Fruit fly (Drosophila melanogaster) whole organism, embryonic: ENCODE results near the gene CG44362.

Experiments
- Atf-2 ChIP-seq: fragments of 200-800 bp; sonication (Bioruptor generic); optimal IDR thresholded peaks from 2 replicates; lab custom pipeline; 2016; ENCODE audit warnings: missing biosample characterization, missing genetic modification characterization
- Atf3 ChIP-seq: fragments of 200-800 bp; sonication (Bioruptor generic); optimal IDR thresholded peaks from 3 replicates; lab custom pipeline; 2016; ENCODE audit warnings: missing biosample characterization, missing genetic modification characterization
- Bdp1 ChIP-seq: fragments of 200-800 bp; sonication (Bioruptor generic); optimal IDR thresholded peaks from 3 replicates; lab custom pipeline; 2016; ENCODE audit warnings: missing biosample characterization, missing genetic modification characterization
- Blimp-1 ChIP-seq: fragments of 200-800 bp; sonication (Bioruptor generic); optimal IDR thresholded peaks from 3 replicates; lab custom pipeline; 2018; ENCODE audit warnings: missing biosample characterization, missing genetic modification characterization, mild to moderate bottlenecking, moderate library complexity, missing genetic modification reagents
- CG10267 ChIP-seq: fragments of 200-800 bp; sonication (Bioruptor generic); optimal IDR thresholded peaks from 2 replicates; lab custom pipeline; 2018; ENCODE audit warnings: missing biosample characterization, mild to moderate bottlenecking, missing genetic modification characterization, moderate library complexity
- CG11560 ChIP-seq: fragments of 200-800 bp; sonication (Bioruptor generic); IDR thresholded peaks from 3 replicates; pipeline ENCODE4 v1.3.6; 2022; ENCODE audit warnings: missing biosample characterization, missing genetic modification characterization
- CG12219 ChIP-seq: fragments of 200-800 bp; sonication (Bioruptor generic); optimal IDR thresholded peaks from 3 replicates; lab custom pipeline; 2018; ENCODE audit warnings: missing biosample characterization, mild to moderate bottlenecking, missing genetic modification characterization
- CG13296 ChIP-seq: fragments of 200-800 bp; sonication (Bioruptor generic); optimal IDR thresholded peaks from 3 replicates; lab custom pipeline; 2018; ENCODE audit warnings: missing biosample characterization, mild to moderate bottlenecking, missing genetic modification characterization
- CG15514 ChIP-seq: fragments of 200-800 bp; sonication (Bioruptor generic); optimal IDR thresholded peaks from 3 replicates; lab custom pipeline; 2017; ENCODE audit warnings: missing biosample characterization, missing genetic modification characterization, mild to moderate bottlenecking, moderate library complexity, missing genetic modification reagents
- CG17361 ChIP-seq: fragments of 200-800 bp; sonication (Bioruptor generic); IDR thresholded peaks from 3 replicates; pipeline ENCODE4 v1.3.6; 2022; ENCODE audit warnings: missing biosample characterization, missing genetic modification characterization
- CG17802 ChIP-seq: fragments of 200-800 bp; sonication (Bioruptor generic); optimal IDR thresholded peaks from 2 replicates; lab custom pipeline; 2018; ENCODE audit warnings: missing biosample characterization, mild to moderate bottlenecking, missing genetic modification characterization, moderate library complexity
- CG2875 ChIP-seq: fragments of 200-800 bp; sonication (Bioruptor generic); optimal IDR thresholded peaks from 2 replicates; lab custom pipeline; 2017; ENCODE audit warnings: missing biosample characterization, mild to moderate bottlenecking, missing genetic modification characterization, missing genetic modification reagents
- CG5180 ChIP-seq: fragments of 200-800 bp; sonication (Bioruptor generic); optimal IDR thresholded peaks from 3 replicates; lab custom pipeline; 2017; ENCODE audit warnings: missing biosample characterization, missing genetic modification characterization, mild to moderate bottlenecking, moderate library complexity, missing genetic modification reagents
- CG6254 ChIP-seq: fragments of 200-800 bp; sonication (Bioruptor generic); optimal IDR thresholded peaks from 3 replicates; lab custom pipeline; 2017; ENCODE audit warnings: mild to moderate bottlenecking, missing biosample characterization, missing genetic modification reagents, missing genetic modification characterization
- CG7963 ChIP-seq: fragments of 200-800 bp; sonication (Bioruptor generic); IDR thresholded peaks from 3 replicates; pipeline ENCODE4 v1.3.6; 2022; ENCODE audit warnings: missing biosample characterization, missing genetic modification characterization; ENCODE audit not compliant: partially characterized antibody
- CG8478 ChIP-seq: fragments of >200 bp; optimal IDR thresholded peaks from 2 replicates; lab custom pipeline; 2018
- CG9727 ChIP-seq: fragments of 200-800 bp; sonication (Bioruptor generic); optimal IDR thresholded peaks from 3 replicates; lab custom pipeline; 2017; ENCODE audit warnings: missing biosample characterization, mild to moderate bottlenecking, missing genetic modification characterization
- Camta ChIP-seq: fragments of 200-800 bp; sonication (Bioruptor generic); optimal IDR thresholded peaks from 2 replicates; lab custom pipeline; 2016; ENCODE audit warnings: missing biosample characterization, missing genetic modification characterization
- Dref ChIP-seq: fragments of 200-800 bp; sonication (Bioruptor generic); IDR thresholded peaks from 2 replicates; pipeline ENCODE4 v1.3.6; 2022; ENCODE audit warnings: missing biosample characterization, missing genetic modification characterization
- Fer3 ChIP-seq: fragments of 200-800 bp; sonication (Bioruptor generic); optimal IDR thresholded peaks from 2 replicates; lab custom pipeline; 2018; ENCODE audit warnings: missing biosample characterization, mild to moderate bottlenecking, missing genetic modification characterization, moderate library complexity
- HLH54F ChIP-seq: fragments of 200-800 bp; sonication (Bioruptor generic); optimal IDR thresholded peaks from 3 replicates; lab custom pipeline; 2016; ENCODE audit warnings: missing biosample characterization, missing genetic modification characterization
- Jarid2 ChIP-seq: fragments of 200-800 bp; sonication (Bioruptor generic); optimal IDR thresholded peaks from 3 replicates; lab custom pipeline; 2017; ENCODE audit warnings: mild to moderate bottlenecking, missing biosample characterization, missing genetic modification reagents, missing genetic modification characterization
- MTF-1 ChIP-seq: fragments of 200-800 bp; sonication (Bioruptor generic); optimal IDR thresholded peaks from 2 replicates; lab custom pipeline; 2018; ENCODE audit warnings: missing biosample characterization, mild to moderate bottlenecking, missing genetic modification characterization, borderline replicate concordance
- Mad ChIP-seq: fragments of 200-800 bp; sonication (Bioruptor generic); optimal IDR thresholded peaks from 2 replicates; lab custom pipeline; 2016; ENCODE audit warnings: missing biosample characterization, missing genetic modification characterization
- Max ChIP-seq: fragments of 200-800 bp; sonication (Bioruptor generic); optimal IDR thresholded peaks from 2 replicates; lab custom pipeline; 2016; ENCODE audit warnings: missing biosample characterization, mild to moderate bottlenecking, missing genetic modification characterization
- Nf-YC ChIP-seq: fragments of 200-800 bp; optimal IDR thresholded peaks from 3 replicates; lab custom pipeline; 2019; ENCODE audit warnings: missing biosample characterization, mild to moderate bottlenecking, missing genetic modification characterization, moderate library complexity
- Ptx1 ChIP-seq: fragments of 200-800 bp; sonication (Bioruptor generic); IDR thresholded peaks from 2 replicates; pipeline ENCODE4 v1.3.6; 2022; ENCODE audit warnings: missing biosample characterization, missing genetic modification characterization
- TFAM ChIP-seq: fragments of 200-800 bp; sonication (Bioruptor generic); optimal IDR thresholded peaks from 2 replicates; lab custom pipeline; 2017; ENCODE audit warnings: missing biosample characterization, missing genetic modification characterization, inconsistent platforms
- ap ChIP-seq: fragments of 200-800 bp; sonication (Bioruptor generic); IDR thresholded peaks from 2 replicates; pipeline ENCODE4 v1.3.6; 2022; ENCODE audit warnings: missing biosample characterization, missing genetic modification characterization
- dpn ChIP-seq, 2 experiments: fragments of 200-800 bp; sonication (Bioruptor generic); optimal IDR thresholded peaks; 3 replicates each; lab custom pipeline; 2016; ENCODE audit warnings: missing biosample characterization in 2 of 2, missing genetic modification characterization in 2 of 2
- eyg ChIP-seq: fragments of 200-800 bp; sonication (Bioruptor generic); optimal IDR thresholded peaks from 3 replicates; lab custom pipeline; 2016; ENCODE audit warnings: missing biosample characterization, missing genetic modification characterization
- gce ChIP-seq: fragments of 200-800 bp; sonication (Bioruptor generic); IDR thresholded peaks from 3 replicates; pipeline ENCODE4 v1.3.6; 2022; ENCODE audit warnings: missing biosample characterization, missing genetic modification characterization
- hbn ChIP-seq: fragments of 200-800 bp; sonication (Bioruptor generic); IDR thresholded peaks from 2 replicates; pipeline ENCODE4 v1.3.6; 2022; ENCODE audit warnings: missing biosample characterization, missing genetic modification characterization; ENCODE audit not compliant: partially characterized antibody
- ind ChIP-seq: fragments of 200-800 bp; sonication (Bioruptor generic); optimal IDR thresholded peaks from 3 replicates; lab custom pipeline; 2016; ENCODE audit warnings: missing biosample characterization, missing genetic modification characterization
- jing ChIP-seq: fragments of 200-800 bp; sonication (Bioruptor generic); optimal IDR thresholded peaks from 2 replicates; lab custom pipeline; 2018; ENCODE audit warnings: missing biosample characterization, mild to moderate bottlenecking, missing genetic modification characterization
- kah ChIP-seq: fragments of 200-800 bp; sonication (Bioruptor generic); optimal IDR thresholded peaks from 2 replicates; lab custom pipeline; 2018; ENCODE audit warnings: missing biosample characterization, mild to moderate bottlenecking, missing genetic modification characterization
- klu ChIP-seq: fragments of 200-800 bp; sonication (Bioruptor generic); IDR thresholded peaks from 2 replicates; pipeline ENCODE4 v1.3.6; 2022; ENCODE audit warnings: missing biosample characterization, missing genetic modification characterization
- knrl ChIP-seq: fragments of 200-800 bp; sonication (Bioruptor generic); IDR thresholded peaks from 3 replicates; pipeline ENCODE4 v1.3.6; 2022; ENCODE audit warnings: missing biosample characterization, missing genetic modification characterization; ENCODE audit not compliant: partially characterized antibody
- mam ChIP-seq: fragments of 200-800 bp; sonication (Bioruptor generic); optimal IDR thresholded peaks from 3 replicates; lab custom pipeline; 2016; ENCODE audit warnings: missing biosample characterization, missing genetic modification characterization
- nau ChIP-seq: fragments of 200-800 bp; sonication (Bioruptor generic); optimal IDR thresholded peaks from 3 replicates; lab custom pipeline; 2017; ENCODE audit warnings: missing biosample characterization, mild to moderate bottlenecking, missing genetic modification characterization, missing genetic modification reagents
- pfk ChIP-seq: fragments of 200-800 bp; sonication (Bioruptor generic); optimal IDR thresholded peaks from 2 replicates; lab custom pipeline; 2018; ENCODE audit warnings: missing biosample characterization, mild to moderate bottlenecking, missing genetic modification characterization, moderate library complexity
- ranshi ChIP-seq: fragments of 200-800 bp; sonication (Bioruptor generic); IDR thresholded peaks from 2 replicates; pipeline ENCODE4 v1.3.6; 2022; ENCODE audit warnings: missing biosample characterization, missing genetic modification characterization
- rib ChIP-seq: fragments of 200-800 bp; sonication (Bioruptor generic); IDR thresholded peaks from 2 replicates; pipeline ENCODE4 v1.3.6; 2022; ENCODE audit warnings: missing biosample characterization, missing genetic modification characterization
- sd ChIP-seq: fragments of 200-800 bp; sonication (Bioruptor generic); optimal IDR thresholded peaks from 3 replicates; lab custom pipeline; 2018; ENCODE audit warnings: missing biosample characterization, mild to moderate bottlenecking, missing genetic modification characterization, moderate library complexity
- so ChIP-seq: fragments of 200-800 bp; sonication (Bioruptor generic); IDR thresholded peaks from 3 replicates; pipeline ENCODE4 v1.3.6; 2022; ENCODE audit warnings: missing biosample characterization, missing genetic modification characterization
- sr ChIP-seq: fragments of 200-800 bp; sonication (Bioruptor generic); IDR thresholded peaks from 3 replicates; pipeline ENCODE4 v1.3.6; 2022; ENCODE audit warnings: missing biosample characterization, missing genetic modification characterization
- tll ChIP-seq, 2 experiments: fragments of 200-800 bp in 1 of 2; fragments of >200 bp in 1 of 2; sonication (Bioruptor generic) in 1 of 2; optimal IDR thresholded peaks; 2 replicates each; lab custom pipeline; 2017 to 2019; ENCODE audit warnings: missing biosample characterization in 2 of 2, missing genetic modification characterization in 2 of 2, mild to moderate bottlenecking in 1 of 2, moderate library complexity in 1 of 2
- toy ChIP-seq: fragments of 200-800 bp; sonication (Bioruptor generic); IDR thresholded peaks from 2 replicates; pipeline ENCODE4 v1.3.6; 2022; ENCODE audit warnings: missing biosample characterization, missing genetic modification characterization
- tup ChIP-seq: fragments of 200-800 bp; sonication (Bioruptor generic); optimal IDR thresholded peaks from 2 replicates; lab custom pipeline; 2016; ENCODE audit warnings: missing biosample characterization, mild to moderate bottlenecking, missing genetic modification characterization, moderate library complexity
- vfl ChIP-seq: fragments of 200-800 bp; sonication (Bioruptor generic); optimal IDR thresholded peaks from 2 replicates; lab custom pipeline; 2016; ENCODE audit warnings: missing biosample characterization, missing genetic modification characterization

The CG44362 gene

DNA sequence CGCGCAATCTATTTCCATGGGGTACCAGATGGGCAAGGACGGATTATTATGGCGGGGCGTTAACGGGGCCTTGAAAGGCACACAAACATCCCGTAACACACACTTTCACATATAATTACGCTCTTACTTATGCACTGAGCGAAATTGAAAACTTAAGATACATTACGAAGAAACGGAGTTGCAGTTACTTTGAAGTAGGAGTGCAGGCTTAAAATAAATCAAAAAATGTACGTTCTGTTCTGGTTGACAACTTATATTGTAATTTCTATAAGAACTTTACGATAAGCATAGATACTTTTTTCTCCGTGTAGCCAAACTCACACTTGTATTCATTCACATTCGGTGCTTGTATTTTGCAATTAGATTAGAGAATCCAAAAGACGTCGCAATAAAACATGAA lies 44.3 kb upstream of the CG44362 start (continued):
- TF ChIP-seq pfk (GFP tag; lab: Kevin White, UChicago) (no peak), Camta (peak; percentile 83), CG6254 (GFP tag; lab: Kevin White, UChicago) (no peak), rib (peak; percentile 94), sr (peak; percentile 45; the same call in 1 of the 3 replicates), CG12219 (peak; percentile 77), so (peak; percentile 68; the same call in 2 of the 3 replicates), Dref (GFP tag; lab: Robert Waterston, UW) (peak; percentile 30; the same call in 1 of the 2 replicates), TFAM (GFP tag; lab: Kevin White, UChicago) (no peak), CG17802 (tag; lab: Kevin White, UChicago) (peak; percentile 14), toy (GFP tag; lab: Robert Waterston, UW) (peak; percentile 69), gce (GFP tag; lab: Robert Waterston, UW) (peak; percentile 45; the same call in 1 of the 3 replicates), Mad (GFP tag; lab: Kevin White, UChicago) (peak; percentile 81), vfl (GFP tag; lab: Kevin White, UChicago) (peak; percentile 90), ranshi (GFP tag; lab: Robert Waterston, UW) (peak; percentile 90), ap (GFP tag; lab: Robert Waterston, UW) (peak; percentile 36; the same call in 1 of the 2 replicates), CG8478 (lab: Kevin White, UChicago) (no peak), Blimp-1 (peak; percentile 69), ind (peak; percentile 86), mam (GFP tag; lab: Kevin White, UChicago) (peak; percentile 95), CG5180 (GFP tag; lab: Kevin White, UChicago) (peak; percentile 45), Ptx1 (peak; percentile 83), CG10267 (peak; percentile 45), tup (GFP tag; lab: Kevin White, UChicago) (peak; percentile 38), CG9727 (GFP tag; lab: Kevin White, UChicago) (peak; percentile 87), CG15514 (GFP tag; lab: Kevin White, UChicago) (peak; percentile 86), klu (GFP tag; lab: Robert Waterston, UW) (peak; percentile 76), Bdp1 (GFP tag; lab: Kevin White, UChicago) (peak; percentile 75), Atf-2 (GFP tag; lab: Kevin White, UChicago) (peak; percentile 73), kah (GFP tag; lab: Kevin White, UChicago) (peak; percentile 20), Max (GFP tag; lab: Kevin White, UChicago) (peak; percentile 69), Atf3 (GFP tag; lab: Kevin White, UChicago) (peak; percentile 72), jing (GFP tag; lab: Kevin White, UChicago) (peak; percentile 57), MTF-1 (GFP tag; lab: Kevin White, UChicago) (peak; percentile 12), CG11560 (tag; lab: Robert Waterston, UW) (peak; percentile 73), CG7963 (GFP tag; lab: Robert Waterston, UW) (no peak), HLH54F (GFP tag; lab: Kevin White, UChicago) (peak; percentile 89), Nf-YC (tag; lab: Kevin White, UChicago) (peak; percentile 24), dpn (GFP tag; optimal IDR thresholded peaks at IDR 0.05; lab: Kevin White, UChicago) (peak; percentile 83 to 92), knrl (GFP tag; lab: Robert Waterston, UW) (no peak), hbn (GFP tag; lab: Robert Waterston, UW) (no peak), Jarid2 (peak; percentile 39), sd (peak; percentile 38), eyg (GFP tag; lab: Kevin White, UChicago) (peak; percentile 80), tll (GFP tag; optimal IDR thresholded peaks at IDR 0.05; lab: Kevin White, UChicago) (no peak), Fer3 (tag; lab: Kevin White, UChicago) (peak; percentile 86), CG13296 (GFP tag; lab: Kevin White, UChicago) (peak; percentile 83), CG2875 (no peak), nau (peak; percentile 74), CG17361 (GFP tag; lab: Robert Waterston, UW) (peak; percentile 77)
